Worm (Caenorhabditis elegans): ENCODE measurements around the gene C49C8.8.

DNA sequence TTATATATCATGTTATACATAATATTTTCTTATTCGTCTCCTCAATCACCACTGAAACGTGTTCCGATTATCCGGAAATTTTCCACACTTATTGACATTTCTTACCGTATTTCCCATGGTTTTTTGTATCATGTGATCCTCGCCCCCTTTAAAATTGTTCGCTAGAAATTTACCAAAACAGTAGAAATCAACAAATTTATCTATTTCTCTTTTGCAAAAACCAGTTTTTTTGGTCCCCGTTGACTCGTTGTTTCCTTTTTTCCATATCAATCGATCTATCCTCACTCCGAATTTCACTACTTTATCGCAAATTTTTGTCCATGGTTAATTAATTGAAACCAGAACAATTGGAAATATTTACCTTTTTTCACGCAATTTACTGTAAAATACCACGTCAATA is 26.2 kb upstream of the C49C8.8 start:
- TF ChIP-seq T22C8.4 (GFP tag; IDR thresholded peaks at IDR 0.05) (no peak), med-1 (GFP tag; optimal IDR thresholded peaks at IDR 0.05; ENCODE audit: insufficient read depth) (no peak), flt-1 (GFP tag; IDR thresholded peaks at IDR 0.05) (no peak), ref-1 (GFP tag; conservative IDR thresholded peaks at IDR 0.05) (no peak)

Data from whole organism, midembryonic.